Worm (Caenorhabditis elegans): Measurements from ENCODE around the gene srt-45.

Gene srt-45

DNA sequence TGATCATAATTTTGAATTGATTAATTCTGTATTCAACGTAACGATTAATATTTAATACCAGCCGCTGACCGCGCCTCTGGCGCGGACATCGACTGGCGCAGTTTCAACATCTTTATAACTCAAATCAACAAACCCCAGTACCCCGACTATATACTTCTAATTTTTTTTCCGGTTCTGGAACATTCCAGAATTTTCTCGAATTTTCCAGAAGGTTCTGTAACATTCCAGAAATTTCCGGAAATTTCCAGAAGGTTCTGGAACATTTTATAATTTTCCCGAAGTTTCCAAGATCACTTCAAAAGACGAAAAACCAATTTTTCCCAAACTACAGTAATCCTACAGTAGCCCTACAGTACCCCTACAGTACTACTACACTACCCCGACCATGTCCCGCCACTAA is 4.7 kb upstream of the srt-45 start:
- TF ChIP-seq tab-1 (GFP tag; IDR thresholded peaks at IDR 0.05) = no peak
- TF ChIP-seq klf-2 (GFP tag; conservative IDR thresholded peaks at IDR 0.05) = no peak
- TF ChIP-seq ztf-23 (GFP tag; IDR thresholded peaks at IDR 0.05) = no peak
- no peak for TF ChIP-seq ref-1 (GFP tag; conservative IDR thresholded peaks at IDR 0.05)
- no peak for TF ChIP-seq flt-1 (GFP tag; IDR thresholded peaks at IDR 0.05)
- TF ChIP-seq T22C8.4 (GFP tag; IDR thresholded peaks at IDR 0.05) = no peak
- no peak for TF ChIP-seq med-1 (GFP tag; optimal IDR thresholded peaks at IDR 0.05; ENCODE audit: insufficient read depth)
- TF ChIP-seq cog-1 (tag; optimal IDR thresholded peaks at IDR 0.05) = no peak
- TF ChIP-seq ztf-29 (GFP tag; IDR thresholded peaks at IDR 0.05) = no peak

DNA sequence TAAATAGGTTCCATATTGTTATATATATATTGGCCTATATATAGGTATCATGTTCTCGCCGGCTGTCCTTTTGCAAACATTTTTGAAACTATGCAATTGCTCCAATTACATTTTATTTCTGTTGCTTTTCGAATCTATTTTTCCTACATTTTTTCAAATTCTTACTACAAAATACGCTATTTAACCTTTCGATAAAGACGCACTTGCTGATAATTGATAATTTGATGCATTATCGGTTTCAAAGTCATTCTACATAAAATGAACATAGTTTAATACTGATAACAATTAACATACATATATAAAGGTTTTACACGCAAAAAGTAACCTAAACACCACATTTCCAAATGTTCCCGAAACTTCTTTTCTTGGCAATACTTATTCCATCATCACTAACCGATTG is 4.4 kb downstream of the srt-45 start, which contains the start of gene clec-258:
Gene clec-258 (plus strand): TSS at position 81 of the 400 bp plus-strand sequence.
- TF ChIP-seq ztf-23 (GFP tag; IDR thresholded peaks at IDR 0.05) (no peak), ref-1 (GFP tag; conservative IDR thresholded peaks at IDR 0.05) (no peak), flt-1 (GFP tag; IDR thresholded peaks at IDR 0.05) (no peak), med-1 (GFP tag; optimal IDR thresholded peaks at IDR 0.05; ENCODE audit: insufficient read depth) (no peak), T22C8.4 (GFP tag; IDR thresholded peaks at IDR 0.05) (no peak)

DNA sequence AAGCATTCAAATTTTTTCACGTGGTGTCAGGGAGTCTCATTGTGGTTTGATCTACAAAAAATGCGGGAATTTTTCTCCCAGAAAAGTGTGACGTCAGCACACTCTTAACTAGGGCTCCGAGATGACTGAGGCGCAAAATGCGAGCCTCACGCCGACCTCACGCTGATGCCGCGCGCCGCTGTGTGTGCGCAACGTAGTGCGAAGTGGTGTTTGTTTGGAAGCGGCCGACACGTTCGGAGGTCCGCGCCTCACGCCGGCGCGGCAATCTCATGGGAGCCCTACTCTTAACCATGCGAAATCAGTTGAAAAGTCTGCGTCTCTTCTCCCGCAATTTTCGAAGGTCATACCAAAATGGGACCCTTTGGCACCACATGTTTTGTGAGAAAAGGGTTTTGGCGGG is 6.3 kb downstream of the srt-45 start:
- TF ChIP-seq tab-1 (GFP tag; IDR thresholded peaks at IDR 0.05) (no peak), ref-1 (GFP tag; conservative IDR thresholded peaks at IDR 0.05) (no peak), flt-1 (GFP tag; IDR thresholded peaks at IDR 0.05) (no peak), cog-1 (tag; optimal IDR thresholded peaks at IDR 0.05) (no peak), med-1 (GFP tag; optimal IDR thresholded peaks at IDR 0.05; ENCODE audit: insufficient read depth) (no peak), klf-2 (GFP tag; conservative IDR thresholded peaks at IDR 0.05) (no peak), ztf-23 (GFP tag; IDR thresholded peaks at IDR 0.05) (no peak), ztf-29 (GFP tag; IDR thresholded peaks at IDR 0.05) (no peak), T22C8.4 (GFP tag; IDR thresholded peaks at IDR 0.05) (no peak)

DNA sequence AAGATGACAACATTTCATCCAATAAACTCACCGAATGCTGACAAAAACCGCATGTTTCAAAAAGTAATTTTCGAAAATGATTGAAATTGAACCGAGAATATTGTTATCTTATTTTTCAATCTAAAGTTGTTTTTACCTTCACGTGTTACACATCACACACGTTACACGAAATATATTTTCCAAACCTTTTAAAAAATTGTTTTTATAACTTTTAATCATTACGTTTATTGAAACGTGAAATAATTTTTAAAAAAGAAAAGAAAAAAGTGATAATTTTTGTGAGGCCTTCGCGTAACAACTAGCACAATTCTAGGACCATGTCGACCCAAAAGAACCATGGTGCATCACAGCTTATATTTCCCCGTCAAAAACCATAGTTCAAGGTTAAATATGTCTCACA is 11.0 kb downstream of the srt-45 start, which contains the start of gene M162.7:
Gene M162.7 (minus strand): TSS at position 101 of the 400 bp plus-strand sequence.
- no peak for TF ChIP-seq cog-1 (tag; optimal IDR thresholded peaks at IDR 0.05)
- no peak for TF ChIP-seq med-1 (GFP tag; optimal IDR thresholded peaks at IDR 0.05; ENCODE audit: insufficient read depth)
- TF ChIP-seq tab-1 (GFP tag; IDR thresholded peaks at IDR 0.05) = no peak
- TF ChIP-seq ztf-23 (GFP tag; IDR thresholded peaks at IDR 0.05) = no peak
- no peak for TF ChIP-seq flt-1 (GFP tag; IDR thresholded peaks at IDR 0.05)
- TF ChIP-seq klf-2 (GFP tag; conservative IDR thresholded peaks at IDR 0.05) = no peak
- no peak for TF ChIP-seq ztf-29 (GFP tag; IDR thresholded peaks at IDR 0.05)
- TF ChIP-seq ref-1 (GFP tag; conservative IDR thresholded peaks at IDR 0.05) = no peak
- no peak for TF ChIP-seq T22C8.4 (GFP tag; IDR thresholded peaks at IDR 0.05)

DNA sequence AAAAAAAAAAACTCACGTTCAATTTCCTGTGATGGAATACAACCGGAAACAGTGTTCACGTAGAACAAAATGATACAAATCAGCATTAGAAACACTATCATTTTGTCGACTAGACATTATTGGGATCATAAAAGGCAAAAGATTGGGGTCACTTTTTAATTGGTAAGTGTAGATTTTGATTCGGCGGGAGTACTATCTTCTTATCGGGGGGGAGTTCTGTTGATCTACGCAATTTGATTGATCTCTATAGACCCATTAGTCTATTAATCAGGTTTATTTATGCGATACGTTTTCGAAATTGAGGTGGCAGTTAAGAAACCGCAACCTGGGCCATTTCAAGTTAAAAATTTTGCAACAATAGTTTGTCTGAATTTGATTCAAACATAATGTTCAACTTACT is 17.1 kb downstream of the srt-45 start, which contains the start of gene Y116F11B.2:
Gene Y116F11B.2 (minus strand): TSS at position 101 of the 400 bp plus-strand sequence.
- TF ChIP-seq ref-1 (GFP tag; conservative IDR thresholded peaks at IDR 0.05) (no peak), flt-1 (GFP tag; IDR thresholded peaks at IDR 0.05) (no peak), ztf-23 (GFP tag; IDR thresholded peaks at IDR 0.05) (no peak), ztf-29 (GFP tag; IDR thresholded peaks at IDR 0.05) (no peak), klf-2 (GFP tag; conservative IDR thresholded peaks at IDR 0.05) (no peak), tab-1 (GFP tag; IDR thresholded peaks at IDR 0.05) (no peak), T22C8.4 (GFP tag; IDR thresholded peaks at IDR 0.05) (no peak), med-1 (GFP tag; optimal IDR thresholded peaks at IDR 0.05; ENCODE audit: insufficient read depth) (no peak), cog-1 (tag; optimal IDR thresholded peaks at IDR 0.05) (no peak)

DNA sequence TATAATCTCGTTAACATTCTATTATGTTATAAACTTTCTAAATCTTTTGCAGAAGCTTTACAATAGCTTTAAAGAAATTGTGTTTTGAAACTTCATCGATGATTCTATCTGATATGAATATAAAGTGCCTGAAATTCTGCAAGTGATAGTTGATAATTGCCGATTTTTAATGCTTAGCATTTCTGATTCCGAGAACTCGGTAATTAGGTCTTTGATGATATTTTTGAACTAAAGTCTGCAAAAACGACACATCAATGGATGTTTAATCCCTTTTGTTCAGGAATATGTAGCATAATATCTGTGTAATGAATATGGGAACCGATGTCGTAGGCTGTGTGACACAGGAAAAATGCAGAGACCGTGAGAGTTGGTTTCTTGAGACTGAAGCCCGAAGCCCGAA is 18.9 kb downstream of the srt-45 start:
- TF ChIP-seq flt-1 (GFP tag; IDR thresholded peaks at IDR 0.05) (no peak), med-1 (GFP tag; optimal IDR thresholded peaks at IDR 0.05; ENCODE audit: insufficient read depth) (no peak), ztf-23 (GFP tag; IDR thresholded peaks at IDR 0.05) (no peak), cog-1 (tag; optimal IDR thresholded peaks at IDR 0.05) (no peak), klf-2 (GFP tag; conservative IDR thresholded peaks at IDR 0.05) (no peak), T22C8.4 (GFP tag; IDR thresholded peaks at IDR 0.05) (no peak), ref-1 (GFP tag; conservative IDR thresholded peaks at IDR 0.05) (no peak), ztf-29 (GFP tag; IDR thresholded peaks at IDR 0.05) (no peak), tab-1 (GFP tag; IDR thresholded peaks at IDR 0.05) (no peak)

DNA sequence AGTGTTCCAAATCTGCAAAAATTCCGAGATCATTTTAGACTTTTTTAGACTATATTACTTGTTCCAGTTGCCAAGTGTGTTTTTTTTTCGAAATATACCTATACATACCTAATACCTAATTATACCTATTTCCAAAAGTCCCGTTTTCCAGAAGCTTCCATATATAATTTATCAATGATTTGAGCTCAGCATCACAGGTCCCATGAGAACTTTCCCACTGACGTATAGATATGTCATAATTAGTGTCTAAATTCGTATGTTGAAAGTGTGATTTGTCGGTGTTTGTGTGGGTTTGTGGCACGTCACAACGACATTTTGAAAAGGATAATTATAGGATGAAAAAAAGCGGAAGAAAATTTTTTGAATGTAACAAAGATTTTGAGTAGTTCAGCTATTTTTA is 21.6 kb downstream of the srt-45 start:
- no peak for TF ChIP-seq flt-1 (GFP tag; IDR thresholded peaks at IDR 0.05)
- no peak for TF ChIP-seq ztf-23 (GFP tag; IDR thresholded peaks at IDR 0.05)
- no peak for TF ChIP-seq T22C8.4 (GFP tag; IDR thresholded peaks at IDR 0.05)
- no peak for TF ChIP-seq ztf-29 (GFP tag; IDR thresholded peaks at IDR 0.05)
- TF ChIP-seq klf-2 (GFP tag; conservative IDR thresholded peaks at IDR 0.05) = no peak
- TF ChIP-seq cog-1 (tag; optimal IDR thresholded peaks at IDR 0.05) = no peak
- TF ChIP-seq med-1 (GFP tag; optimal IDR thresholded peaks at IDR 0.05; ENCODE audit: insufficient read depth) = no peak
- TF ChIP-seq ref-1 (GFP tag; conservative IDR thresholded peaks at IDR 0.05) = no peak
- TF ChIP-seq tab-1 (GFP tag; IDR thresholded peaks at IDR 0.05) = no peak

DNA sequence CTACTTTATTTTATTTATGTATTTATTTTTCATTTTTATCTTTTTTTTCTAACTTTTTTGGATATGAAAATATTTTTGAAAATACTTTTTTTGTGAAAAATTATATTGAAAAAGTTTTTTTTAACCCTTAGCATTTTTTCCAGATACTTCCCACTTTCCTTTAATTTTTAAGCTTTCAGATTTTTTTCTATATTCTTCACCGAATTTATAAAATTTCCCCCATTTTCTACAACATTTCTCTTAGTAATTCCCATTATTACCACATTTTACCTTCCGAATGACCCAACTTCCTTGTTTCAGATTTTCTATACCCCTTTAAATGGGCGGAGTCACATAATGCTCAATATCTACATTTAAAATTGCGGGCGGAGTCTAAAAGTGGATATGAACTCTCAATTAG is 30.9 kb downstream of the srt-45 start, which contains the start of gene daf-28:
Gene daf-28 (plus strand): TSS at position 301 of the 400 bp plus-strand sequence.
- TF ChIP-seq klf-2 (GFP tag; conservative IDR thresholded peaks at IDR 0.05) = no peak
- TF ChIP-seq ztf-23 (GFP tag; IDR thresholded peaks at IDR 0.05) = no peak
- no peak for TF ChIP-seq ztf-29 (GFP tag; IDR thresholded peaks at IDR 0.05)
- TF ChIP-seq flt-1 (GFP tag; IDR thresholded peaks at IDR 0.05) = no peak
- no peak for TF ChIP-seq med-1 (GFP tag; optimal IDR thresholded peaks at IDR 0.05; ENCODE audit: insufficient read depth)
- no peak for TF ChIP-seq tab-1 (GFP tag; IDR thresholded peaks at IDR 0.05)
- no peak for TF ChIP-seq cog-1 (tag; optimal IDR thresholded peaks at IDR 0.05)
- TF ChIP-seq T22C8.4 (GFP tag; IDR thresholded peaks at IDR 0.05) = no peak

DNA sequence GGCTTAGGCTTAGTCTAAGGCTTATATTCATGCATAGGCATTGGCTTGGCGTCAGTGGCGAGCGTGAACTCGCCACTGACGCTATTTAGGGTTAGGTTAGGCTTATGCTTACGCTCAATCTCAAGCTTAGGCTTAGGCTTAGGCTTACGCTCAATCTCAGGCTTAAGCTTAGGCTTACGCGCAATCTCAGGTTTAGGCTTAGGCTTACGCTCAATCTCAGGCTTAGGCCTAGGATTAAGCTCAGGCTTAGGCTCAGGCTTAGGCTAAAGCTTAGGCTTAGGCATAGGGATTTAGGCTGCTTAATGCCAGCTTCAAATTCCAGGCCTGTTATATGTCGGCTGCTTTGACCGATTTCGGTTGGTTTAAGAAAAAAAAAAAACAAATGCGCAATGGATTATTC is 36.2 kb downstream of the srt-45 start:
- no peak for TF ChIP-seq ztf-23 (GFP tag; IDR thresholded peaks at IDR 0.05)

DNA sequence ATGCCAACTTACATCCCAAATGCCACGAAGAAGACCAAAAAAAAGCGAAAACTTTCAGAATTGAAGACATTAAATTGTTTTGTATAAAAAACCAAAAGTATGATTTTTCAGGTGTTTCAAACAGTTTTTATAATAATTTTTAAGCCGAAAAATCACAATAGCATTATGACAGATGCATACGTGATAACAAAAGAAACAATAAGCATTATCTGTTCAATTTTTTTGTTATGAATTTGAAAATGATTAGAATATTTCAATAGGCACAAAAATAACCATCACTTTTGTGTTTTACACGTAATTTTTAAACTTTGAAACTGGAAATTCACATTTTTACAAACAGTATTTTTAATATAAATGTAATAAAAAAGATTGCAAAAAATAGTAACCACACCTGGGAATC is 38.2 kb downstream of the srt-45 start, which contains the start of gene Y116F11B.17:
Gene Y116F11B.17 (minus strand): TSS at position 101 of the 400 bp plus-strand sequence.
- TF ChIP-seq flt-1 (GFP tag; IDR thresholded peaks at IDR 0.05) (no peak), klf-2 (GFP tag; conservative IDR thresholded peaks at IDR 0.05) (no peak), med-1 (GFP tag; optimal IDR thresholded peaks at IDR 0.05; ENCODE audit: insufficient read depth) (no peak), cog-1 (tag; optimal IDR thresholded peaks at IDR 0.05) (no peak)

All from whole organism, midembryonic.